Fruit fly (Drosophila melanogaster) whole organism, embryonic: ENCODE measurements around the gene gukh.

Source experiments
- CG1024 ChIP-seq: fragments of 200-800 bp; sonication (Bioruptor generic); IDR thresholded peaks from 2 replicates; pipeline ENCODE4 v1.3.6; 2022; ENCODE audit warnings: missing biosample characterization, missing genetic modification characterization
- CG10431 ChIP-seq: fragments of 200-800 bp; sonication (Bioruptor generic); optimal IDR thresholded peaks from 3 replicates; lab custom pipeline; 2018; ENCODE audit warnings: missing biosample characterization, mild to moderate bottlenecking, missing genetic modification characterization
- CG10543 ChIP-seq: fragments of 200-800 bp; sonication (Bioruptor generic); optimal IDR thresholded peaks from 3 replicates; lab custom pipeline; 2017; ENCODE audit warnings: missing biosample characterization, mild to moderate bottlenecking, missing genetic modification characterization, moderate library complexity
- CG11398 ChIP-seq: fragments of 200-800 bp; sonication (Bioruptor generic); optimal IDR thresholded peaks from 2 replicates; lab custom pipeline; 2016; ENCODE audit warnings: missing biosample characterization, missing genetic modification characterization
- CG12155 ChIP-seq: fragments of 200-800 bp; sonication (Bioruptor generic); optimal IDR thresholded peaks from 3 replicates; lab custom pipeline; 2016; ENCODE audit warnings: missing biosample characterization, missing genetic modification characterization
- CG12299 ChIP-seq: fragments of 200-800 bp; sonication (Bioruptor generic); optimal IDR thresholded peaks from 2 replicates; lab custom pipeline; 2018; ENCODE audit warnings: missing biosample characterization, mild to moderate bottlenecking, missing genetic modification characterization
- CG14441 ChIP-seq: fragments of 200-800 bp; sonication (Bioruptor generic); IDR thresholded peaks from 2 replicates; pipeline ENCODE4 v1.3.6; 2022; ENCODE audit warnings: missing biosample characterization, missing genetic modification characterization
- CG15011 ChIP-seq: fragments of 200-800 bp; sonication (Bioruptor generic); optimal IDR thresholded peaks from 3 replicates; lab custom pipeline; 2018; ENCODE audit warnings: missing biosample characterization, mild to moderate bottlenecking, missing genetic modification characterization
- CG15514 ChIP-seq: fragments of 200-800 bp; sonication (Bioruptor generic); optimal IDR thresholded peaks from 3 replicates; lab custom pipeline; 2017; ENCODE audit warnings: missing biosample characterization, missing genetic modification characterization, mild to moderate bottlenecking, moderate library complexity, missing genetic modification reagents
- CG18764 ChIP-seq: fragments of 200-800 bp; sonication (Bioruptor generic); optimal IDR thresholded peaks from 3 replicates; lab custom pipeline; 2016; ENCODE audit warnings: missing biosample characterization, missing genetic modification characterization
- CG30431 ChIP-seq: fragments of 200-800 bp; sonication (Bioruptor generic); optimal IDR thresholded peaks from 2 replicates; lab custom pipeline; 2017; ENCODE audit warnings: missing biosample characterization, missing genetic modification characterization
- CG32532 ChIP-seq: fragments of 200-800 bp; sonication (Bioruptor generic); IDR thresholded peaks from 2 replicates; pipeline ENCODE4 v1.3.6; 2022; ENCODE audit warnings: missing biosample characterization, missing genetic modification characterization
- CG34224 ChIP-seq: fragments of 200-800 bp; sonication (Bioruptor generic); IDR thresholded peaks from 3 replicates; pipeline ENCODE4 v1.3.6; 2022; ENCODE audit warnings: missing biosample characterization, missing genetic modification characterization; ENCODE audit not compliant: partially characterized antibody
- CG4328 ChIP-seq: fragments of 200-800 bp; sonication (Bioruptor generic); optimal IDR thresholded peaks from 3 replicates; lab custom pipeline; 2017; ENCODE audit warnings: missing biosample characterization, missing genetic modification reagents, missing genetic modification characterization
- CG4404 ChIP-seq: fragments of 200-800 bp; sonication (Bioruptor generic); IDR thresholded peaks from 2 replicates; pipeline ENCODE4 v1.3.6; 2022; ENCODE audit warnings: missing biosample characterization, missing genetic modification characterization
- CG4820 ChIP-seq: fragments of 200-800 bp; sonication (Bioruptor generic); optimal IDR thresholded peaks from 3 replicates; lab custom pipeline; 2016; ENCODE audit warnings: missing biosample characterization, missing genetic modification characterization
- CG6175 ChIP-seq: fragments of 200-800 bp; sonication (Bioruptor generic); IDR thresholded peaks from 3 replicates; pipeline ENCODE4 v1.3.6; 2022; ENCODE audit warnings: missing biosample characterization, missing genetic modification characterization
- CG8089 ChIP-seq: fragments of 200-800 bp; sonication (Bioruptor generic); optimal IDR thresholded peaks from 3 replicates; lab custom pipeline; 2016; ENCODE audit warnings: missing biosample characterization, missing genetic modification characterization
- CG9876 ChIP-seq: fragments of 200-800 bp; sonication (Bioruptor generic); optimal IDR thresholded peaks from 2 replicates; lab custom pipeline; 2016; ENCODE audit warnings: missing biosample characterization, missing genetic modification characterization
- CHES-1-like ChIP-seq: fragments of 200-800 bp; sonication (Bioruptor generic); optimal IDR thresholded peaks from 2 replicates; lab custom pipeline; 2016; ENCODE audit warnings: missing biosample characterization, missing genetic modification characterization
- Dp ChIP-seq: fragments of 200-800 bp; sonication (Bioruptor generic); optimal IDR thresholded peaks from 2 replicates; lab custom pipeline; 2018; ENCODE audit warnings: missing biosample characterization, mild to moderate bottlenecking, missing genetic modification characterization, moderate library complexity
- Fer1 ChIP-seq: fragments of 200-800 bp; sonication (Bioruptor generic); optimal IDR thresholded peaks from 2 replicates; lab custom pipeline; 2017; ENCODE audit warnings: missing biosample characterization, mild to moderate bottlenecking, missing genetic modification characterization
- Gug ChIP-seq: fragments of 200-800 bp; sonication (Bioruptor generic); IDR thresholded peaks from 4 replicates; pipeline ENCODE4 v1.3.6; 2022; ENCODE audit warnings: missing biosample characterization, missing genetic modification characterization
- Hmr ChIP-seq: fragments of 200-800 bp; sonication (Bioruptor generic); optimal IDR thresholded peaks from 3 replicates; lab custom pipeline; 2017; ENCODE audit warnings: mild to moderate bottlenecking, missing biosample characterization, missing genetic modification reagents, missing genetic modification characterization
- Hr78 ChIP-seq, 2 experiments: fragments of 200-800 bp in 1 of 2; fragments of >200 bp in 1 of 2; sonication (Bioruptor generic) in 1 of 2; optimal IDR thresholded peaks; 2 replicates each; lab custom pipeline; 2017 to 2019; ENCODE audit warnings: missing biosample characterization in 2 of 2, missing genetic modification characterization in 2 of 2, mild to moderate bottlenecking in 1 of 2, moderate library complexity in 1 of 2
- Mrtf ChIP-seq: fragments of 200-800 bp; sonication (Bioruptor generic); IDR thresholded peaks from 3 replicates; pipeline ENCODE4 v1.3.6; 2022; ENCODE audit warnings: missing biosample characterization, missing genetic modification characterization
- Nf-YC ChIP-seq: fragments of 200-800 bp; optimal IDR thresholded peaks from 3 replicates; lab custom pipeline; 2019; ENCODE audit warnings: missing biosample characterization, mild to moderate bottlenecking, missing genetic modification characterization, moderate library complexity
- Pdp1 ChIP-seq, 2 experiments: fragments of 200-800 bp; sonication (Bioruptor generic); optimal IDR thresholded peaks; 3 replicates each; lab custom pipeline; 2016; ENCODE audit warnings: missing biosample characterization in 2 of 2, missing genetic modification characterization in 2 of 2, mild to moderate bottlenecking in 1 of 2, moderate library complexity in 1 of 2
- Poxn ChIP-seq: fragments of 200-800 bp; sonication (Bioruptor generic); IDR thresholded peaks from 2 replicates; pipeline ENCODE4 v1.3.6; 2022; ENCODE audit warnings: missing biosample characterization, missing genetic modification characterization
- Ravus ChIP-seq: fragments of 200-800 bp; sonication (Bioruptor generic); IDR thresholded peaks from 2 replicates; pipeline ENCODE4 v1.3.6; 2022; ENCODE audit warnings: missing biosample characterization, missing genetic modification characterization
- Sry-δ ChIP-seq: fragments of 200-800 bp; sonication (Bioruptor generic); optimal IDR thresholded peaks from 2 replicates; lab custom pipeline; 2016; ENCODE audit warnings: missing biosample characterization, missing genetic modification characterization
- aop ChIP-seq: fragments of 200-800 bp; sonication (Bioruptor generic); IDR thresholded peaks from 2 replicates; pipeline ENCODE4 v1.3.6; 2022; ENCODE audit warnings: missing biosample characterization, missing genetic modification characterization
- ap ChIP-seq: fragments of 200-800 bp; sonication (Bioruptor generic); IDR thresholded peaks from 2 replicates; pipeline ENCODE4 v1.3.6; 2022; ENCODE audit warnings: missing biosample characterization, missing genetic modification characterization
- bowl ChIP-seq: fragments of 200-800 bp; sonication (Bioruptor generic); IDR thresholded peaks from 2 replicates; pipeline ENCODE4 v1.3.6; 2022; ENCODE audit warnings: missing biosample characterization, missing genetic modification characterization
- caup ChIP-seq: fragments of 200-800 bp; sonication (Bioruptor generic); optimal IDR thresholded peaks from 3 replicates; lab custom pipeline; 2017; ENCODE audit warnings: missing biosample characterization, mild to moderate bottlenecking, missing genetic modification characterization, moderate library complexity; ENCODE audit not compliant: severe bottlenecking
- dan ChIP-seq: fragments of 200-800 bp; sonication (Bioruptor generic); IDR thresholded peaks from 2 replicates; pipeline ENCODE4 v1.3.6; 2022; ENCODE audit warnings: missing biosample characterization, missing genetic modification characterization
- esg ChIP-seq: fragments of 200-800 bp; sonication (Bioruptor generic); conservative IDR thresholded peaks from 2 replicates; pipeline ENCODE4 v1.3.6; 2022; ENCODE audit warnings: missing biosample characterization, missing genetic modification characterization
- ewg ChIP-seq: fragments of 200-800 bp; sonication (Bioruptor generic); optimal IDR thresholded peaks from 3 replicates; lab custom pipeline; 2017; ENCODE audit warnings: mild to moderate bottlenecking, missing biosample characterization, missing genetic modification reagents, missing genetic modification characterization
- fu2 ChIP-seq: fragments of 200-800 bp; sonication (Bioruptor generic); optimal IDR thresholded peaks from 2 replicates; lab custom pipeline; 2016; ENCODE audit warnings: missing biosample characterization, missing genetic modification characterization
- gfzf ChIP-seq: fragments of 200-800 bp; sonication (Bioruptor generic); optimal IDR thresholded peaks from 2 replicates; lab custom pipeline; 2016; ENCODE audit warnings: missing biosample characterization, mild to moderate bottlenecking, missing genetic modification characterization, moderate library complexity
- lbe ChIP-seq: fragments of 200-800 bp; sonication (Bioruptor generic); optimal IDR thresholded peaks from 2 replicates; lab custom pipeline; 2016; ENCODE audit warnings: missing biosample characterization, mild to moderate bottlenecking, missing genetic modification characterization
- nerfin-1 ChIP-seq: fragments of 200-800 bp; sonication (Bioruptor generic); optimal IDR thresholded peaks from 3 replicates; lab custom pipeline; 2019; ENCODE audit warnings: missing biosample characterization, mild to moderate bottlenecking, missing genetic modification characterization, moderate library complexity
- rib ChIP-seq: fragments of 200-800 bp; sonication (Bioruptor generic); IDR thresholded peaks from 2 replicates; pipeline ENCODE4 v1.3.6; 2022; ENCODE audit warnings: missing biosample characterization, missing genetic modification characterization
- salm ChIP-seq: fragments of 200-800 bp; sonication (Bioruptor generic); optimal IDR thresholded peaks from 2 replicates; lab custom pipeline; 2018; ENCODE audit warnings: missing biosample characterization, mild to moderate bottlenecking, missing genetic modification characterization
- sd ChIP-seq: fragments of 200-800 bp; sonication (Bioruptor generic); optimal IDR thresholded peaks from 3 replicates; lab custom pipeline; 2018; ENCODE audit warnings: missing biosample characterization, mild to moderate bottlenecking, missing genetic modification characterization, moderate library complexity
- seq ChIP-seq: fragments of 200-800 bp; sonication (Bioruptor generic); IDR thresholded peaks from 2 replicates; pipeline ENCODE4 v1.3.6; 2022; ENCODE audit warnings: missing biosample characterization, missing genetic modification characterization
- sisA ChIP-seq: fragments of 200-800 bp; sonication (Bioruptor generic); IDR thresholded peaks from 2 replicates; pipeline ENCODE4 v1.3.6; 2022; ENCODE audit warnings: missing biosample characterization, missing genetic modification characterization
- sob ChIP-seq: fragments of 200-800 bp; sonication (Bioruptor generic); IDR thresholded peaks from 2 replicates; pipeline ENCODE4 v1.3.6; 2022; ENCODE audit warnings: missing biosample characterization, missing genetic modification characterization
- sr ChIP-seq: fragments of 200-800 bp; sonication (Bioruptor generic); IDR thresholded peaks from 3 replicates; pipeline ENCODE4 v1.3.6; 2022; ENCODE audit warnings: missing biosample characterization, missing genetic modification characterization
- vvl ChIP-seq: fragments of 200-800 bp; sonication (Bioruptor generic); IDR thresholded peaks from 2 replicates; pipeline ENCODE4 v1.3.6; 2022; ENCODE audit warnings: missing biosample characterization, missing genetic modification characterization

The gukh gene

DNA sequence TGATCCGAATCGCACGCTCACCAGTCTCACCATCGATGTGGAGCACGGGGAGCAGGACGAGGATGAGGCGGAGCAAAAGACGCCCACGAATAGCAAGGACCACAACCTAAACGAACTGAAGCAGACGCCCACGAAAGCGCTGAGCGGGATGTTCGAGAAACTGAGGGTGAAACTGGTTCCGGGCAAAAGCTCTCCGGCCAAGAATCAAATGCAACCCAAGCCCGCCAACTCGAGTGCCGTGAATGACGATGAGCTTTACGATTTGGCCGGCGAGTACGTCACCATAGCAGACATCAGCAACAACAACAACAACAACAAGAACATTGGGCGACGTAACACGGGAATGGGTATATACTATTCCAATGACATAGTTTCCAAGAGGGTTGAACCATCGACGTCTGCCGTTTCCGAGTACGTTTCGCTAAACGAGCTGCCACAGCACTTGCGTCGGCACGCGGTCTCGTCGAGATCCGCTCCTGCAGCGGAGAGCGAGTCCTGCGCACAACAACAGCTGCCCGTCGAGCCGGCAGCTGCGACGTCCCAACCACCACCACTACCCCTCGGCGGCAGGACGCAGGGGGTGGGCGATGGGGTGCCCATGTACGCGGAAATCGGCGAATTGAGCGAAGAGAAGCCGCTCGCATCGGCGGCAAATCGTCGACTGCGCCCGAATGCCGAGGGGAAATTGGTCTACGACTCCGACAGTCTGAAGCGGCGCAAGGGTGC, 33.7 kb downstream of the gukh start (continued):
- TF ChIP-seq nerfin-1 (tag; lab: Kevin White, UChicago) (peak; percentile 97), CG4820 (GFP tag; lab: Kevin White, UChicago) (no peak), ewg (peak; percentile 95), CG32532 (GFP tag; lab: Robert Waterston, UW) (peak; percentile 18; the same call in 1 of the 2 replicates), sr (GFP tag; lab: Robert Waterston, UW) (peak; percentile 51; the same call in 2 of the 3 replicates), fu2 (GFP tag; lab: Kevin White, UChicago) (no peak), CG8089 (GFP tag; lab: Kevin White, UChicago) (no peak), CG34224 (GFP tag; lab: Robert Waterston, UW) (0 out of 3 replicates have a peak, but pooled peaks have one; percentile 9), Mrtf (GFP tag; lab: Robert Waterston, UW) (no peak), CG10431 (GFP tag; lab: Kevin White, UChicago) (peak; percentile 83), Sry-δ (GFP tag; lab: Kevin White, UChicago) (no peak), Pdp1 (GFP tag; optimal IDR thresholded peaks at IDR 0.05; lab: Kevin White, UChicago) (peak in 1 of 2 experiments; percentile 48), bowl (GFP tag; lab: Robert Waterston, UW) (no peak), esg (GFP tag; lab: Robert Waterston, UW) (no peak), lbe (GFP tag; lab: Kevin White, UChicago) (no peak), Fer1 (GFP tag; lab: Kevin White, UChicago) (peak; percentile 10), CG4404 (GFP tag; lab: Robert Waterston, UW) (0 out of 2 replicates have a peak, but pooled peaks have one; percentile 15), sisA (GFP tag; lab: Robert Waterston, UW) (no peak), sob (GFP tag; lab: Robert Waterston, UW) (0 out of 2 replicates have a peak, but pooled peaks have one; percentile 15), sd (tag; lab: Kevin White, UChicago) (peak; percentile 36), CG1024 (GFP tag; lab: Robert Waterston, UW) (no peak), CG12299 (tag; lab: Kevin White, UChicago) (no peak), CG15514 (GFP tag; lab: Kevin White, UChicago) (peak; percentile 98), CG11398 (GFP tag; lab: Kevin White, UChicago) (no peak), CG10543 (GFP tag; lab: Kevin White, UChicago) (peak; percentile 3), CG4328 (GFP tag; lab: Kevin White, UChicago) (no peak), Poxn (GFP tag; lab: Robert Waterston, UW) (no peak), rib (GFP tag; lab: Robert Waterston, UW) (no peak), seq (GFP tag; lab: Robert Waterston, UW) (peak; percentile 84), vvl (GFP tag; lab: Robert Waterston, UW) (no peak), CG30431 (GFP tag; lab: Kevin White, UChicago) (no peak), salm (tag; lab: Kevin White, UChicago) (no peak), dan (no peak), Gug (no peak), aop (GFP tag; lab: Robert Waterston, UW) (no peak), Nf-YC (tag; lab: Kevin White, UChicago) (peak; percentile 44), gfzf (GFP tag; lab: Kevin White, UChicago) (no peak), CG14441 (GFP tag; lab: Robert Waterston, UW) (no peak), CG18764 (GFP tag; lab: Kevin White, UChicago) (no peak), Ravus (GFP tag; lab: Robert Waterston, UW) (no peak), CG15011 (GFP tag; lab: Kevin White, UChicago) (no peak), CG6175 (GFP tag; lab: Robert Waterston, UW) (no peak), Hr78 (GFP tag; optimal IDR thresholded peaks at IDR 0.05; lab: Kevin White, UChicago) (no peak), ap (no peak), caup (no peak), CG12155 (peak; percentile 25), CG9876 (GFP tag; lab: Kevin White, UChicago) (no peak), Hmr (GFP tag; lab: Kevin White, UChicago) (peak; percentile 3), CHES-1-like (no peak), Dp (GFP tag; lab: Kevin White, UChicago) (peak; percentile 49)
